Worm (Caenorhabditis elegans): ENCODE results near the gene fbxa-74.

fbxa-74 gene

ce11 chrIII:1673320-1673719 lies 25.5 kb downstream of the fbxa-74 start:
- TF ChIP-seq madf-2 (tag; optimal IDR thresholded peaks at IDR 0.05), result no peak
- TF ChIP-seq pag-3 (tag; optimal IDR thresholded peaks at IDR 0.05; ENCODE audit: borderline replicate concordance), result no peak
- TF ChIP-seq odd-2 (tag; optimal IDR thresholded peaks at IDR 0.05), result no peak
- no peak for TF ChIP-seq ztf-16 (tag; optimal IDR thresholded peaks at IDR 0.05)
- TF ChIP-seq K02D7.2 (tag; optimal IDR thresholded peaks at IDR 0.05), result no peak
- TF ChIP-seq lim-6 (tag; optimal IDR thresholded peaks at IDR 0.05), result no peak
- no peak for TF ChIP-seq fkh-10 (GFP tag; optimal IDR thresholded peaks at IDR 0.05)
- TF ChIP-seq fkh-6 (tag; optimal IDR thresholded peaks at IDR 0.05), result no peak
- no peak for TF ChIP-seq hlh-8 (tag; optimal IDR thresholded peaks at IDR 0.05)
- no peak for TF ChIP-seq F13H6.1 (tag; optimal IDR thresholded peaks at IDR 0.05)
- TF ChIP-seq pha-2 (tag; optimal IDR thresholded peaks at IDR 0.05), result no peak
- no peak for TF ChIP-seq unc-55 (GFP tag; optimal IDR thresholded peaks at IDR 0.05)
- TF ChIP-seq ceh-19 (GFP tag; optimal IDR thresholded peaks at IDR 0.05), result no peak
- no peak for TF ChIP-seq hlh-13 (GFP tag; optimal IDR thresholded peaks at IDR 0.05)
- no peak for TF ChIP-seq ref-2 (tag; optimal IDR thresholded peaks at IDR 0.05)
- no peak for TF ChIP-seq Y22D7AL.16 (tag; optimal IDR thresholded peaks at IDR 0.05)
- no peak for TF ChIP-seq ttx-3 (tag; optimal IDR thresholded peaks at IDR 0.05)
- no peak for TF ChIP-seq ceh-6 (GFP tag; optimal IDR thresholded peaks at IDR 0.05)
- no peak for TF ChIP-seq ets-4 (tag; optimal IDR thresholded peaks at IDR 0.05)

DNA sequence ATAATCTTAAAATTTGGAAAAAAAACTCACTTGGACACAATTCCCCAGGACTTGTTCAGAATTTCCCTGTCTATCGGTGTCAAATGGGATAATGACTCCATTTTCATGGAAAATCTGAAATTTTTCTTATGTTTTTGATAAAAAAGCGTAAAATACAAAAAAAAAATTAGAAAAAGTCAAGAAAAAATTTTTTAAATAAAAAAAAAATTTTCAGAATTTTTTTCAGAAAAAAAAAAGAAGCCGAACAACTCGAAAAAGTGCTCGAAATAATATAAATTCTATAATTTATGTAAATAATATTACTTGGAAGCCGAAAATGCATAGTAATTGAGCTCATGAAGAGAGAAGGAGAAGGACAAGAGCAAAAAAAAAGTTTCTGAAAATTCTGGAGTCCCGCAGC lies 30.3 kb downstream of the fbxa-74 start, which contains the start of gene glb-30:
TSS of gene glb-30 (minus strand) at position 101 of the 400 bp plus-strand sequence.
- TF ChIP-seq Y22D7AL.16 (tag; optimal IDR thresholded peaks at IDR 0.05), result peak; percentile 13
- no peak for TF ChIP-seq ceh-34 (tag; optimal IDR thresholded peaks at IDR 0.05)

- TF ChIP-seq hlh-15 (tag; optimal IDR thresholded peaks at IDR 0.05), result no peak
- TF ChIP-seq pat-9 (tag; optimal IDR thresholded peaks at IDR 0.05), result no peak
- TF ChIP-seq Y22D7AL.16 (tag; optimal IDR thresholded peaks at IDR 0.05), result no peak
- peak; percentile 15 for TF ChIP-seq ceh-48 (tag; optimal IDR thresholded peaks at IDR 0.05)
- TF ChIP-seq madf-2 (tag; optimal IDR thresholded peaks at IDR 0.05), result no peak
- TF ChIP-seq unc-42 (tag; optimal IDR thresholded peaks at IDR 0.05), result no peak
Observed at ce11 chrIII:1666893-1667292, 31.9 kb downstream of the fbxa-74 start.

- TF ChIP-seq pat-9 (tag; optimal IDR thresholded peaks at IDR 0.05), result no peak
Observed at ce11 chrIII:1665799-1666308, 32.9 kb downstream of the fbxa-74 start, which contains the start of gene Y22D7AR.3. Gene Y22D7AR.3 (minus strand): TSS chrIII:1665849.

DNA sequence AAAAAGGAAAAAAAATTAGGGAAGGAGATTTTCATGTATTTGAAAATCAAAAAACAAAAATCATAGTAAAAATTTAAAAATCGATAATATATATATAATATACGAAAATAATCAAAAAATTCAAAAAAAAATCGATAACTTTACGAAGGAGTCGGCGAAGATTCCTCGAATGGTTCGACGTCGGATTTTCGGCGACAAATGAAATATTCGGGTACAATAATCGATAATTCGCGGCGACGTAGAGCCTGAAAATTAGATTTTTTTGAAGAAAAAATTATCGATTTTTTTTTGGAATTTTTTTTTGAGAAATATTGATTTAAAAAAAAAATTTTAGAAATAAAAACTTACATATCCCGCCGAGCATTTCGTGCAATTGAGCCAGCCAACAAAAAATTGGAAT lies 33.4 kb downstream of the fbxa-74 start:
- TF ChIP-seq tbx-7 (tag; optimal IDR thresholded peaks at IDR 0.05) (no peak), ahr-1 (tag; optimal IDR thresholded peaks at IDR 0.05) (no peak), hlh-15 (tag; optimal IDR thresholded peaks at IDR 0.05) (no peak), lin-11 (tag; optimal IDR thresholded peaks at IDR 0.05) (no peak), ceh-24 (tag; optimal IDR thresholded peaks at IDR 0.05) (no peak), ceh-18 (tag; optimal IDR thresholded peaks at IDR 0.05) (no peak), elt-4 (tag; optimal IDR thresholded peaks at IDR 0.05) (no peak), C08G9.2 (tag; optimal IDR thresholded peaks at IDR 0.05) (no peak), ceh-9 (tag; optimal IDR thresholded peaks at IDR 0.05) (no peak), madf-2 (tag; optimal IDR thresholded peaks at IDR 0.05) (no peak), syd-9 (tag; optimal IDR thresholded peaks at IDR 0.05) (no peak), mec-3 (tag; optimal IDR thresholded peaks at IDR 0.05; ENCODE audit: borderline replicate concordance) (no peak), pros-1 (tag; optimal IDR thresholded peaks at IDR 0.05) (no peak), pax-1 (tag; optimal IDR thresholded peaks at IDR 0.05) (no peak), ceh-14 (tag; optimal IDR thresholded peaks at IDR 0.05) (no peak), eyg-1 (tag; optimal IDR thresholded peaks at IDR 0.05) (no peak), sox-2 (GFP tag; IDR thresholded peaks at IDR 0.05) (no peak)

All from whole organism, late embryonic.